Worm (Caenorhabditis elegans): ENCODE data around the gene pdi-1.

pdi-1 gene

DNA sequence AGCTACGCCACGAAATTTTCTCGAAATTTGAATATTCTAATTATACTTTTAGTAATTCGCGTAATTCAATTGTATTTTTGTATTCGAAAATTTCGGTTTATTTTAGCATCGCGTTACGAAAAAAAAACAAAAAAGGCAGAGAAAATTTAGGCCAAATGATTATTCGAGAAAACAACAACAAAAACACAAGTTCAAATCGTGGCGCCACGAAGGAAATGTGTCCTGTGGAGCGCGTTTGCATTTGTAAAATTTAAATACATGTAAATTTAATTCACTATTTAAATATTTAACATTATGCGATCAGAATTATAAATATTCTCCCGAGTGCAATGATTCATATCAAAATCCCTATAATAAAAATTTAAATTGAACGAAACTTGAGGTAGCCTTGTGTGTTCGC lies 22.5 kb upstream of the pdi-1 start:
- TF ChIP-seq W03F9.2 (tag; optimal IDR thresholded peaks at IDR 0.05) = no peak
- no peak for TF ChIP-seq him-1 (tag; optimal IDR thresholded peaks at IDR 0.05)
- no peak for TF ChIP-seq dao-5 (tag; optimal IDR thresholded peaks at IDR 0.05)

DNA sequence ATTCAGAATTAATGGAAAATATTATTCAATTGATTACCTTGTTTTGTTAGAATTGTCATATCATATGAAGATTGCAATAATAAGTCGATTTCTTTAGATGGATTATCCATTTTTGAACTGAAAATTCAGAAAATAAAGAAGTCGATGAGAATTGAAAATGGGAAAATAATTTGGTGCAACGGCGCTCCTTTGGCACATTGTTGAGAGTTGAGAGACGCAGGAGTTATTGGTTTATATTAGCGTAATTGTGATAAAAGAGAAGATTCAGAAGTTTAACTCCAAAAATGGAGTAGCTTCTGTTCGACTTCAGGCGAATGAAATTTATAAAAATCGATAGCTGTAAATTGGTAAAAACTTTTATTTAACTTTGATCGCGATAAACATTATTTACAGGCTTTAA lies 18.3 kb upstream of the pdi-1 start, which contains the start of gene C14B1.8:
C14B1.8 (minus strand) TSS at position 117 of the 400 bp plus-strand sequence.
- TF ChIP-seq him-1 (tag; optimal IDR thresholded peaks at IDR 0.05) (no peak), W03F9.2 (tag; optimal IDR thresholded peaks at IDR 0.05) (no peak), dao-5 (tag; optimal IDR thresholded peaks at IDR 0.05) (no peak)

DNA sequence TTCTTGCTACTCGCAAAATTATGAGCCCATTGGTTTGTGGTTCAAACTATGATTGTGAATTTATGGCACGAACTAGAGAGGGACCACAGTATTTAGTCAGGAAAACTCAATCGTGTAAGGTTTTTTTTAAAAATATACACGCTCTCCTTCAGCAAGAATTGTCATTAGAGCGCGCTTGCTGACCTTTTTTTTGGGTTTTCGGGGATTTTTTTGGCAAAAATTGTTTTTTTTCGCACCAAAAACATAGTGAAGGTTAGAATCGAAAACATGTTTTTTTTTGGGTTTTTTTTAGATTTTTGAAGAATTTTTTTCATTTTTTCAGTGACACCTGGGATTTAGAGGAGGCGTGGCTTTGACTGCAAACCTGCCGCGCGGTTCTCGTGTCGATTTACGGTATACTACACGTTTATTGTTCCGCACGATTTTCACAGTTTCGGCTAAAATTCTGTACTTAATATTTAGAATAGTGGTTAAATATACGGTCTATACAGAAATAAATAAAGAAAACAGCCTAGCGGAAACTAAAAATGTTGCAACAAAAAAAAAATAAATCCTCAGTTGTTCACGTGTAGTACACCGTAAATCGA lies 14.9 kb upstream of the pdi-1 start:
- TF ChIP-seq W03F9.2 (tag; optimal IDR thresholded peaks at IDR 0.05) (no peak), him-1 (tag; optimal IDR thresholded peaks at IDR 0.05) (no peak), dao-5 (tag; optimal IDR thresholded peaks at IDR 0.05) (no peak)

DNA sequence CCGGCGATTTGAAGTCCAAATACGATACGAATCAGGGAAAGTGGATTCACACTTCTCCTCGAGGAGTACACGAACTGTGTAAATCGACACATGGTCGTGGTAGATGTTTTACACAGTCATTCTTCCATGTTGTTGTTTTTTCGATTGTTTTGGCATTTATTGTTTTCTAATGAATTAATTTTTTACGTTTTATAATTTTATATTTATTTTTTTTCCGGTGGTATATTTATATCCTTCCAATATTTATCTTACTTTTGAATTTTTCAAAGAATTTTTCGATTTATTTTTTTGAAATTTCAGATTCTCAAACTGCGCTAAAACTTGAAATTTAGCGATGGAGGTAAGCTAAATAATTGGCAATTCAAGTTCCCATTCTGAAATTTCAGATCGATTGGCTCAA lies 11.9 kb upstream of the pdi-1 start, which contains the start of gene nrde-1:
nrde-1 (plus strand) TSS at position 301 of the 400 bp plus-strand sequence.
- TF ChIP-seq W03F9.2 (tag; optimal IDR thresholded peaks at IDR 0.05) = no peak
- no peak for TF ChIP-seq dao-5 (tag; optimal IDR thresholded peaks at IDR 0.05)
- TF ChIP-seq him-1 (tag; optimal IDR thresholded peaks at IDR 0.05) = no peak

DNA sequence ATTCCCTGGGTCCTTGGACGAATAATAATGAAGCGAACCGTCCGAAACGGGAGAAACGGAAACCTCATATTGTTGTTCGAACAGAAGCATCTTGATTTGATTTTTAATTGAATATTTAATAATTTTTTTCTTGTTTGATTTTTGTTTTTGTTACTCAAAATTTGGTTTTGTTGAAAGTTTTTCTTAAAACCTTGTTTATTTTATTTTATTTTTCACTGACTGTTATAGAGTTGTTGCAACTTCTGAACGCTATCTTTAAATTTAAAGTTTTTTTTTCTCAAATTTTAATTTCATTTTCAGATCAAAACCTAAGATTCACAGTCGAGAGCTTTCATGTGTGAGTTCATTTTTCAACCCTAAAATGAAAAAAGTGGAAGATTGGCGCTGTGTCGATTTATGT lies 7.8 kb upstream of the pdi-1 start, which contains the start of gene alkb-8:
alkb-8 (plus strand) TSS at position 301 of the 400 bp plus-strand sequence.
- TF ChIP-seq W03F9.2 (tag; optimal IDR thresholded peaks at IDR 0.05) (no peak), dao-5 (tag; optimal IDR thresholded peaks at IDR 0.05) (no peak), him-1 (tag; optimal IDR thresholded peaks at IDR 0.05) (no peak)

DNA sequence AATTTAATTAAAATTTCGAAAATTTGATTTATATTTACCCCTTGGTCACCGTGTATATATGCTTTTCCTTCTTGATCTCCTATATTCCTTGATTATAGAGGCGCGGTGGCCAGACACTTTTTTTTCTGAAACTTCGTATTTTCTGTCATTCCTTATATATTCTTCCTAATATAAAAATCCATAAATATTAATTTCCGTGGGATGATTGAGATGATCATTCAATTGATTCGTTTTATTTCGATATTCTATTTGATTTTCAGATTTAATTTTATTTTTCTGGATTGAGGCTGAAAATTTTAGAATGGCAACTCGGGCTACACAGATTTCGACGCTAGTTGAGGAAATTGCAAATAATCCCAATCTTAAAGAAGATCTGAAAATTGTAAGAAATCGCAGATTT lies 5.3 kb upstream of the pdi-1 start, which contains the start of gene dph-1:
dph-1 (plus strand) TSS at position 301 of the 400 bp plus-strand sequence.
- TF ChIP-seq W03F9.2 (tag; optimal IDR thresholded peaks at IDR 0.05) (no peak), dao-5 (tag; optimal IDR thresholded peaks at IDR 0.05) (no peak), him-1 (tag; optimal IDR thresholded peaks at IDR 0.05) (no peak)

DNA sequence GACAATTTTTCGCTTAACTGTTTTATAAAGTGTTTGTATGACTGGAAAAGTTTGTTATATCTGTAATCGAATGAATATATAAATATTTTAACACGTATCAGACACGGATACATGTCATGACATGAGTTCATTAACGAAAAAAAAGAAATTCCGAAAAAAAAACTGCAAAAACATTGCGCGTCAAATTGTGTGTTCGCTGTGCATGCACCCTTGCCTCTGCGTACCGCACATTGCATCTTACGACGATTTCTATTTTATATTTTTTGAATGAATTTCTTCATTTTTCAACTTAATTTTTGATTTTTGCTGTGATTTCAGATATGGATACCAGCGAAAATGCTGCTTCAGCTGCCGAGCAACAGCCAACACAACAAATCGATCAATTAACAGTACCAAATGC lies 3.7 kb upstream of the pdi-1 start, which contains the start of gene wdr-5.1:
wdr-5.1 (plus strand) TSS at position 319 of the 400 bp plus-strand sequence.
- TF ChIP-seq him-1 (tag; optimal IDR thresholded peaks at IDR 0.05) (no peak), W03F9.2 (tag; optimal IDR thresholded peaks at IDR 0.05) (no peak), dao-5 (tag; optimal IDR thresholded peaks at IDR 0.05) (no peak)

DNA sequence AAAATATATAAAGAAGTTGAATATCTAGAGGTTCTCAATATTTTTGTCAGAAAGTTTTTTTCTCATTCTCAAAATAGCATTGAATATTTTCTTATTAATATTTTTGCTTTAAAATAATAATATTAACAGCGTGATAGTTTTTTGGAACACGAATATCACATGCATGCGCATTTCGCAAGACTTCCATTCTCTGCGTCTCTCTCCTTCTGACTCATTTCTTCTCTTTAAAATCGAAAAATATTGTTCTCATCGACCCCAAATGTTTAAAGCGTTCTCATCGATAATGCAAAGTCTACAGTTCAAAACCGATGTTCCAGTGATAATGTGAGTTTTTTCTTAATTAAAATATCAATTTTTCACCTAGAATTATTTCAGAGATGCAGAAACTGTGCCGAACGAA lies 2.1 kb upstream of the pdi-1 start, which contains the start of gene C14B1.3:
C14B1.3 (plus strand) TSS at position 168 of the 400 bp plus-strand sequence.
- TF ChIP-seq him-1 (tag; optimal IDR thresholded peaks at IDR 0.05) = no peak
- TF ChIP-seq W03F9.2 (tag; optimal IDR thresholded peaks at IDR 0.05) = peak; percentile 45

DNA sequence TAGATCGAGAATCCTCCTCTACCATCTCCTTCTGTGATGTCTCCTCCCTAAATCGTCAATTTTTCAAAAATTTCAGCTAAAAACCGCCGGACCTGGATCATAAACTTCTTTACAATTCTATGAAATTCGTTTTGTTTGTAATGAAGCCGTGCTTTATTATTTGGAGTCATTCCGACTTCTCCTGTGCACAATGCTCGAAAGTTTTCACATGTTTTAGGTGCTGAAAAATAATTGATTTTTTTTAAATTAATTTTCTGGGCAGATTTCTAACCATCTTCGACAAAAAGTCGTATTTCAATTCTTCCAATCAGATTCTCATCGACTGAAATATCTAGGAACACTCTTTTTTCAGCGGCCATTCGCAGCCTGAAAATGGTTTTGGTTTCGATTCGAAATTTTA lies 2.0 kb downstream of the pdi-1 start, which contains the start of gene cyn-9:
cyn-9 (minus strand) TSS at position 366 of the 400 bp plus-strand sequence.
- TF ChIP-seq dao-5 (tag; optimal IDR thresholded peaks at IDR 0.05) (no peak), him-1 (tag; optimal IDR thresholded peaks at IDR 0.05) (no peak)

DNA sequence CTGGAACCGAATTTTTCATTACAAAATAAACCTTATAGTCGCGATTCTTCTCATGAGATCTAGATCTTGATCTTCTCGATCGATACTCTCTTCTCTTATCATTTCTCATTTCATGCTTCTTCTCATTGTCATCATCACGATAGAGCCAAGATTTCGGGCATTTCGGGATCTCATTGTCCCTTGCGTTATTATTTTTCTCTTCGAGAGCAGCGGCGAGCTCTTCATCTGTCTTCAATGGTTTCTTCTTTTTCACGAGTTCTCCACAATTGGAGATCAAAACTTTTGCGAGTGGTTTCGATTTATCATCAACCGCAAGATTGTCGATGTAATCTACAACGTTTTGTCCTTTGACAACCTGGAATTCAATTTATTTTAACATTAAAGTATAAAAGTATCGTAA lies 2.9 kb downstream of the pdi-1 start:
- no peak for TF ChIP-seq him-1 (tag; optimal IDR thresholded peaks at IDR 0.05)
- no peak for TF ChIP-seq W03F9.2 (tag; optimal IDR thresholded peaks at IDR 0.05)
- no peak for TF ChIP-seq dao-5 (tag; optimal IDR thresholded peaks at IDR 0.05)

DNA sequence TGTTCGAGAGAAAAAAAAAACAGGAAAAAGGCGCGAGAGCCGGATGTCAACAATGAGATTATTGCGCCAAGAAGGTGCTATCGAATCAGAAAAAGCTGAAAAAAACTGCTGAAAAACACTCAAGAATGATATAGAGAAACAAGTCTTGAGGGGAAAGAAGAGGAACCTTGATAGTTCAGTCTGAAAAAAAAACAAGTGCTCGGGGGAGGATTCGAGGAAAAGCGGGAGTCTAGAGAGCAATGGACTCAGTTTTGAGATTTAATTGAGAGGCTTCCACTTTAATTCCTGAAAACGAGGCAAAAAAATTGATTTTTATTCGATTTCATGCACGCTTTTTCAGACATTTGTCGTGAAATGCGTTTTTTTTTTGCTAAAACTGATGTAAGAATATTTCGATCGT lies 6.7 kb downstream of the pdi-1 start, which contains the start of gene npr-15:
npr-15 (minus strand) TSS at position 101 of the 400 bp plus-strand sequence.
- TF ChIP-seq dao-5 (tag; optimal IDR thresholded peaks at IDR 0.05) (no peak), him-1 (tag; optimal IDR thresholded peaks at IDR 0.05) (no peak), W03F9.2 (tag; optimal IDR thresholded peaks at IDR 0.05) (no peak)

DNA sequence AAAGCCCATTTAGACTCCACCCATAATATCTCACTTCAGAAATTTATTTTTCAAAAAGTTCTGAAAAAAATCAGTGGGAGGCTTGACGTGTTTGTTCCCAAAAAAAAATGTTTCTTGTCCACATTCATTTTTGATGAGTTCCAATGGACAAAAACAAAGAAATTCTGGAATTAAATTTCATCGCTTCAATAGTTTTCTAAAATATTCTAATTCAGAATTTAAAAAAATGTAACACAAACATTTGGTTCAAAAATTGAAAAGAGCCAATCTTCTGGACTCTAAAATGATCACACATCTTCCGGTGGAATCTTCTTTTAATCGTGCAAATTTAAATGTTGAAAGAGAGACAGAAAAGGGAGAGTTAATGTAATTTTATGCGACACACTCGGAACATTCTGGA lies 8.7 kb downstream of the pdi-1 start:
- TF ChIP-seq dao-5 (tag; optimal IDR thresholded peaks at IDR 0.05) = no peak
- no peak for TF ChIP-seq W03F9.2 (tag; optimal IDR thresholded peaks at IDR 0.05)
- TF ChIP-seq him-1 (tag; optimal IDR thresholded peaks at IDR 0.05) = no peak

DNA sequence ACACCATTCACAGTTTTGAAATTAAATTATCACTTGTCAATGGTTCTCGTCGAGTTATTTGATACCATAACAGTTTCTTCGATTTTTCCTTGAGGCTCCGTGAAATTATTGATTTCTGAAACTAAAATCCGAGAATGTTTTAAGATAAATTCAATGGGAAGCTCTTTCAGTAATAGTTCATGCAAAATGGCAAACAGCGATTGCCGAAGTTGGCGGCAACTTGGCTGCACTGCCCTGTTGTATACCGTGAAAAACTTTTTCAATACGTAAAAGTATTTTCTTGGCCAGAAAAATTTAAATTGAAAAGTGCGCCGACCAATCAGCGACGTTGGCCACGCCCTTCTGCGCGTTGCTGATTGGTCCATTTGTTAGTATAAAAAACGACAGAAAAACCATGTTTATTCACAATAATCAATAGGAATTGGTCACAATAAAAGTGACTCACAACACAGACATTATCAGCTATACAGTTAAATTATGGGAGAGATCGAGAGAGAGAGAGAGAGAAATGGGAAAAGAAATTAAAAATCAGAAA lies 18.3 kb downstream of the pdi-1 start:
- no peak for TF ChIP-seq him-1 (tag; optimal IDR thresholded peaks at IDR 0.05)
- no peak for TF ChIP-seq W03F9.2 (tag; optimal IDR thresholded peaks at IDR 0.05)
- no peak for TF ChIP-seq dao-5 (tag; optimal IDR thresholded peaks at IDR 0.05)

DNA sequence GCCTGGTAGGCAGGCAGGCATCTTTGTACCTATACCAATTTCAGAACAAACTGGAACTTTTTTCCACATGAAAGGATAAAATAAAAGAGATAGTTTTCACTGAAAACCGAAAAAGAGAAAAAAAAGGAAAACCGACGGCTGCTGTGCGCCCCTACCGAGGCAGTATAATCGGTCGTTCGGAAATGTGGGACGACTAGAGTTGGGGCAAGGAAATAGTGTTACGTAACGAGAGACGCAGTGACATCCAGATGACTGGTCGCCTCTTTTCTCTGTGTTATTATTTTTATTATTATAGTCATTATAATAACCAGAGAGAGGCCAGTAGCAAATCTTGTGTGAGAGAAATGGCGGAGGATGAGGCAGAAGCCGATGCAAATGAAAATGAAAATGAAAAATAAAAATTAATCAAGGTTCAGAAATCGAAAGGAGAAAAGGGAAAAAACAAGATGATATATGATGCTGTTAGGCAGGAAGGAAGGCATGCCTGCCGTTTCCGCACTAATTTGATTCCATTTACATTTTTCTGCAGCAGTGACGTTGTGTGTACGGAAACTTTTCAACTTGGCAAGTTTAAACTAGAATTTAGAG lies 19.8 kb downstream of the pdi-1 start:
- TF ChIP-seq dao-5 (tag; optimal IDR thresholded peaks at IDR 0.05) (no peak), W03F9.2 (tag; optimal IDR thresholded peaks at IDR 0.05) (no peak), him-1 (tag; optimal IDR thresholded peaks at IDR 0.05) (no peak)
